Worm (Caenorhabditis elegans) whole organism, L1 larva: ENCODE data around the gene spp-31.

ENCODE experiments used
- ceh-82 ChIP-seq, 3 experiments: fragments of 150-350 bp in 1 of 3; sonication (generic microtip) in 2 of 3; optimal IDR thresholded peaks; 2 replicates each; lab custom pipeline; 2014 to 2017; ENCODE audit warnings: missing biosample characterization in 3 of 3, missing genetic modification characterization in 3 of 3
- nhr-76 ChIP-seq: sonication (generic microtip); optimal IDR thresholded peaks from 2 replicates; lab custom pipeline; 2017; ENCODE audit warnings: missing biosample characterization, missing genetic modification characterization
- pqm-1 ChIP-seq: sonication (generic microtip); optimal IDR thresholded peaks from 3 replicates; lab custom pipeline; 2017; ENCODE audit warnings: missing biosample characterization, missing genetic modification characterization

- TF ChIP-seq nhr-76 (no peak), pqm-1 (tag; lab: Kevin White, UChicago) (no peak), ceh-82 (tag; optimal IDR thresholded peaks at IDR 0.05; lab: Kevin White, UChicago) (no peak)
Measured at ce11 chrIV:1381596-1382274, 24.6 kb upstream of the spp-31 start.
